Fruit fly (Drosophila melanogaster) whole organism, embryonic: ENCODE data around the gene Nelf-E.

Experiments used
- ATbp ChIP-seq: fragments of 200-800 bp; sonication (Bioruptor generic); optimal IDR thresholded peaks from 2 replicates; lab custom pipeline; 2017; ENCODE audit warnings: missing biosample characterization, mild to moderate bottlenecking, missing genetic modification characterization, missing genetic modification reagents
- Adf1 ChIP-seq: fragments of 200-800 bp; sonication (Bioruptor generic); IDR thresholded peaks from 2 replicates; pipeline ENCODE4 v1.3.6; 2022; ENCODE audit warnings: missing biosample characterization, missing genetic modification characterization
- B-H1 ChIP-seq: fragments of 200-800 bp; sonication (Bioruptor generic); IDR thresholded peaks from 3 replicates; pipeline ENCODE4 v1.3.6; 2022; ENCODE audit warnings: missing biosample characterization, missing genetic modification characterization
- CG10147 ChIP-seq: fragments of 200-800 bp; sonication (Bioruptor generic); optimal IDR thresholded peaks from 2 replicates; lab custom pipeline; 2019; ENCODE audit warnings: missing biosample characterization, mild to moderate bottlenecking, missing genetic modification characterization, moderate library complexity
- CG10209 ChIP-seq: fragments of 200-800 bp; sonication (Bioruptor generic); optimal IDR thresholded peaks from 3 replicates; lab custom pipeline; 2017; ENCODE audit warnings: missing biosample characterization, mild to moderate bottlenecking, missing genetic modification characterization, missing genetic modification reagents
- CG11398 ChIP-seq: fragments of 200-800 bp; sonication (Bioruptor generic); optimal IDR thresholded peaks from 2 replicates; lab custom pipeline; 2016; ENCODE audit warnings: missing biosample characterization, missing genetic modification characterization
- CG12219 ChIP-seq: fragments of 200-800 bp; sonication (Bioruptor generic); optimal IDR thresholded peaks from 3 replicates; lab custom pipeline; 2018; ENCODE audit warnings: missing biosample characterization, mild to moderate bottlenecking, missing genetic modification characterization
- CG12744 ChIP-seq: fragments of 200-800 bp; sonication (Bioruptor generic); optimal IDR thresholded peaks from 2 replicates; lab custom pipeline; 2016; ENCODE audit warnings: missing biosample characterization, missing genetic modification characterization
- CG15514 ChIP-seq: fragments of 200-800 bp; sonication (Bioruptor generic); optimal IDR thresholded peaks from 3 replicates; lab custom pipeline; 2017; ENCODE audit warnings: missing biosample characterization, missing genetic modification characterization, mild to moderate bottlenecking, moderate library complexity, missing genetic modification reagents
- CG1602 ChIP-seq: fragments of 200-800 bp; sonication (Bioruptor generic); optimal IDR thresholded peaks from 3 replicates; lab custom pipeline; 2016; ENCODE audit warnings: missing biosample characterization, missing genetic modification characterization
- CG2120 ChIP-seq: fragments of 200-800 bp; sonication (Bioruptor generic); optimal IDR thresholded peaks from 3 replicates; lab custom pipeline; 2016; ENCODE audit warnings: missing biosample characterization, missing genetic modification characterization
- CG33557 ChIP-seq: fragments of 200-800 bp; sonication (Bioruptor generic); optimal IDR thresholded peaks from 2 replicates; lab custom pipeline; 2019; ENCODE audit warnings: missing biosample characterization, mild to moderate bottlenecking, missing genetic modification characterization, moderate library complexity
- CG4360 ChIP-seq: fragments of 200-800 bp; sonication (Bioruptor generic); IDR thresholded peaks from 2 replicates; pipeline ENCODE4 v1.3.6; 2022; ENCODE audit warnings: missing biosample characterization, missing genetic modification characterization
- CG4404 ChIP-seq: fragments of 200-800 bp; sonication (Bioruptor generic); IDR thresholded peaks from 2 replicates; pipeline ENCODE4 v1.3.6; 2022; ENCODE audit warnings: missing biosample characterization, missing genetic modification characterization
- CG6254 ChIP-seq: fragments of 200-800 bp; sonication (Bioruptor generic); optimal IDR thresholded peaks from 3 replicates; lab custom pipeline; 2017; ENCODE audit warnings: mild to moderate bottlenecking, missing biosample characterization, missing genetic modification reagents, missing genetic modification characterization
- CG7556 ChIP-seq: fragments of 200-800 bp; sonication (Bioruptor generic); optimal IDR thresholded peaks from 2 replicates; lab custom pipeline; 2017; ENCODE audit warnings: missing biosample characterization, mild to moderate bottlenecking, missing genetic modification characterization
- CG7745 ChIP-seq: fragments of 200-800 bp; sonication (Bioruptor generic); optimal IDR thresholded peaks from 2 replicates; lab custom pipeline; 2018; ENCODE audit warnings: missing biosample characterization, mild to moderate bottlenecking, missing genetic modification characterization, moderate library complexity
- CG7928 ChIP-seq: fragments of 200-800 bp; sonication (Bioruptor generic); optimal IDR thresholded peaks from 2 replicates; lab custom pipeline; 2017; ENCODE audit warnings: missing biosample characterization, mild to moderate bottlenecking, missing genetic modification characterization
- CG9797 ChIP-seq: fragments of 200-800 bp; sonication (Bioruptor generic); optimal IDR thresholded peaks from 3 replicates; lab custom pipeline; 2018; ENCODE audit warnings: missing biosample characterization, mild to moderate bottlenecking, missing genetic modification characterization
- CTCF ChIP-seq: fragments of 200-800 bp; sonication (Bioruptor generic); optimal IDR thresholded peaks from 2 replicates; lab custom pipeline; 2017; ENCODE audit warnings: missing biosample characterization, mild to moderate bottlenecking, missing genetic modification characterization, moderate library complexity
- Drgx ChIP-seq: fragments of 200-800 bp; sonication (Bioruptor generic); IDR thresholded peaks from 2 replicates; pipeline ENCODE4 v1.3.6; 2022; ENCODE audit warnings: missing biosample characterization, missing genetic modification characterization
- Elba2 ChIP-seq: fragments of 200-800 bp; sonication (Bioruptor generic); optimal IDR thresholded peaks from 3 replicates; lab custom pipeline; 2016; ENCODE audit warnings: missing biosample characterization, missing genetic modification characterization
- Hmr ChIP-seq: fragments of 200-800 bp; sonication (Bioruptor generic); optimal IDR thresholded peaks from 3 replicates; lab custom pipeline; 2017; ENCODE audit warnings: mild to moderate bottlenecking, missing biosample characterization, missing genetic modification reagents, missing genetic modification characterization
- Hmx ChIP-seq: fragments of 200-800 bp; sonication (Bioruptor generic); optimal IDR thresholded peaks from 2 replicates; lab custom pipeline; 2016; ENCODE audit warnings: missing biosample characterization, missing genetic modification characterization
- Poxn ChIP-seq: fragments of 200-800 bp; sonication (Bioruptor generic); IDR thresholded peaks from 2 replicates; pipeline ENCODE4 v1.3.6; 2022; ENCODE audit warnings: missing biosample characterization, missing genetic modification characterization
- Ravus ChIP-seq: fragments of 200-800 bp; sonication (Bioruptor generic); IDR thresholded peaks from 2 replicates; pipeline ENCODE4 v1.3.6; 2022; ENCODE audit warnings: missing biosample characterization, missing genetic modification characterization
- Spps ChIP-seq: fragments of 200-800 bp; sonication (Bioruptor generic); optimal IDR thresholded peaks from 2 replicates; lab custom pipeline; 2018; ENCODE audit warnings: missing biosample characterization, mild to moderate bottlenecking, missing genetic modification characterization
- Trl ChIP-seq, 3 experiments: fragments of >200 bp in 2 of 3; fragments of 200-800 bp in 1 of 3; sonication (Bioruptor generic) in 1 of 3; optimal IDR thresholded peaks; 2 replicates in 1 of 3; 3 replicates in 2 of 3; lab custom pipeline; 2016 to 2017; ENCODE audit warnings: missing biosample characterization in 1 of 3, missing genetic modification characterization in 1 of 3
- ato ChIP-seq: fragments of 200-800 bp; sonication (Bioruptor generic); IDR thresholded peaks from 2 replicates; pipeline ENCODE4 v1.3.6; 2022; ENCODE audit warnings: missing biosample characterization, missing genetic modification characterization; ENCODE audit not compliant: partially characterized antibody
- cas ChIP-seq: fragments of 200-800 bp; sonication (Bioruptor generic); IDR thresholded peaks from 2 replicates; pipeline ENCODE4 v1.3.6; 2022; ENCODE audit warnings: missing biosample characterization, missing genetic modification characterization
- crol ChIP-seq: fragments of 200-800 bp; sonication (Bioruptor generic); IDR thresholded peaks from 2 replicates; pipeline ENCODE4 v1.3.6; 2022; ENCODE audit warnings: missing biosample characterization, missing genetic modification characterization
- dysf ChIP-seq: fragments of 200-800 bp; sonication (Bioruptor generic); IDR thresholded peaks from 3 replicates; pipeline ENCODE4 v1.3.6; 2022; ENCODE audit warnings: missing biosample characterization, missing genetic modification characterization
- fru ChIP-seq: fragments of >200 bp; optimal IDR thresholded peaks from 2 replicates; lab custom pipeline; 2017
- fu2 ChIP-seq: fragments of 200-800 bp; sonication (Bioruptor generic); optimal IDR thresholded peaks from 2 replicates; lab custom pipeline; 2016; ENCODE audit warnings: missing biosample characterization, missing genetic modification characterization
- hkb ChIP-seq, 2 experiments: fragments of 200-800 bp in 1 of 2; fragments of >200 bp in 1 of 2; sonication (Bioruptor generic) in 1 of 2; IDR thresholded peaks in 1 of 2; optimal IDR thresholded peaks in 1 of 2; 2 replicates each; pipeline versions ENCODE4 v1.3.6 to Lab custom; 2017 to 2022; ENCODE audit warnings: missing biosample characterization in 1 of 2, missing genetic modification characterization in 1 of 2
- inv ChIP-seq: fragments of 200-800 bp; sonication (Bioruptor generic); IDR thresholded peaks from 2 replicates; pipeline ENCODE4 v1.3.6; 2022; ENCODE audit warnings: missing biosample characterization, missing genetic modification characterization; ENCODE audit not compliant: partially characterized antibody
- jigr1 ChIP-seq: fragments of 200-800 bp; sonication (Bioruptor generic); IDR thresholded peaks from 3 replicates; pipeline ENCODE4 v1.3.6; 2022; ENCODE audit warnings: missing biosample characterization, missing genetic modification characterization
- kay ChIP-seq: fragments of 200-800 bp; sonication (Bioruptor generic); optimal IDR thresholded peaks from 2 replicates; lab custom pipeline; 2016; ENCODE audit warnings: missing biosample characterization, missing genetic modification characterization
- lov ChIP-seq, 2 experiments: fragments of 200-800 bp in 1 of 2; fragments of >200 bp in 1 of 2; sonication (Bioruptor generic) in 1 of 2; IDR thresholded peaks in 1 of 2; optimal IDR thresholded peaks in 1 of 2; 2 replicates in 1 of 2; 3 replicates in 1 of 2; pipeline versions ENCODE4 v1.3.6 to Lab custom; 2017 to 2022; ENCODE audit warnings: missing biosample characterization in 1 of 2, missing genetic modification characterization in 1 of 2
- mld ChIP-seq: fragments of 200-800 bp; sonication (Bioruptor generic); IDR thresholded peaks from 3 replicates; pipeline ENCODE4 v1.3.6; 2022; ENCODE audit warnings: missing biosample characterization, missing genetic modification characterization; ENCODE audit not compliant: partially characterized antibody
- oc ChIP-seq: fragments of 200-800 bp; sonication (Bioruptor generic); optimal IDR thresholded peaks from 2 replicates; lab custom pipeline; 2018; ENCODE audit warnings: missing biosample characterization, mild to moderate bottlenecking, missing genetic modification characterization, moderate library complexity
- pan ChIP-seq, 4 experiments: fragments of >200 bp in 3 of 4; fragments of 200-800 bp in 1 of 4; sonication (Bioruptor generic) in 1 of 4; optimal IDR thresholded peaks in 3 of 4; IDR thresholded peaks in 1 of 4; 2 replicates each; pipeline versions ENCODE4 v1.3.6 to Lab custom; 2017 to 2022; ENCODE audit warnings: missing biosample characterization in 2 of 4, missing genetic modification characterization in 2 of 4, mixed read lengths in 1 of 4
- sens-2 ChIP-seq: fragments of 200-800 bp; sonication (Bioruptor generic); IDR thresholded peaks from 2 replicates; pipeline ENCODE4 v1.3.6; 2022; ENCODE audit warnings: missing biosample characterization, missing genetic modification characterization
- sna ChIP-seq: fragments of 200-800 bp; sonication (Bioruptor generic); IDR thresholded peaks from 2 replicates; pipeline ENCODE4 v1.3.6; 2022; ENCODE audit warnings: missing biosample characterization, missing genetic modification characterization; ENCODE audit not compliant: partially characterized antibody
- tin ChIP-seq: fragments of 200-800 bp; sonication (Bioruptor generic); optimal IDR thresholded peaks from 3 replicates; lab custom pipeline; 2016; ENCODE audit warnings: missing biosample characterization, missing genetic modification characterization
- wor ChIP-seq: fragments of 200-800 bp; sonication (Bioruptor generic); IDR thresholded peaks from 2 replicates; pipeline ENCODE4 v1.3.6; 2022; ENCODE audit warnings: missing biosample characterization, missing genetic modification characterization
- zen2 ChIP-seq: fragments of 200-800 bp; sonication (Bioruptor generic); IDR thresholded peaks from 3 replicates; pipeline ENCODE4 v1.3.6; 2022; ENCODE audit warnings: missing biosample characterization, missing genetic modification characterization; ENCODE audit not compliant: partially characterized antibody
- zfh1 ChIP-seq: fragments of 200-800 bp; sonication (Bioruptor generic); IDR thresholded peaks from 3 replicates; pipeline ENCODE4 v1.3.6; 2022; ENCODE audit warnings: missing biosample characterization, missing genetic modification characterization

Gene Nelf-E

dm6 chr3L:8600752-8601433, at the start of gene Nelf-E, which contains the start of gene RpL14 (continued):
- TF ChIP-seq wor (GFP tag; lab: Robert Waterston, UW): peak; percentile 52
- peak; percentile 91 for TF ChIP-seq cas (GFP tag; lab: Robert Waterston, UW)
- TF ChIP-seq Poxn (GFP tag; lab: Robert Waterston, UW): peak; percentile 73
- peak; percentile 70 for TF ChIP-seq CTCF
- no peak for TF ChIP-seq hkb (optimal IDR thresholded peaks at IDR 0.05; lab: Kevin White, UChicago)
- TF ChIP-seq hkb (GFP tag; IDR thresholded peaks at IDR 0.05; lab: Robert Waterston, UW): peak; percentile 91
- TF ChIP-seq sens-2 (GFP tag; lab: Robert Waterston, UW): peak; percentile 93
- TF ChIP-seq CG9797 (GFP tag; lab: Kevin White, UChicago): peak; percentile 99
- TF ChIP-seq CG6254: peak; percentile 88
- peak; percentile 59; the same call in 1 of the 2 replicates for TF ChIP-seq CG4360
- no peak for TF ChIP-seq lov (optimal IDR thresholded peaks at IDR 0.05; lab: Kevin White, UChicago)
- TF ChIP-seq lov (GFP tag; IDR thresholded peaks at IDR 0.05; lab: Robert Waterston, UW): peak; percentile 97
- peak; percentile 31; the same call in 1 of the 2 replicates for TF ChIP-seq sna (GFP tag; lab: Robert Waterston, UW)
- peak; percentile 93 for TF ChIP-seq oc (tag; lab: Kevin White, UChicago)
- peak; percentile 96 for TF ChIP-seq zfh1
- TF ChIP-seq zen2 (GFP tag; lab: Robert Waterston, UW): no peak
- 0 out of 2 replicates have a peak, but pooled peaks have one; percentile 14 for TF ChIP-seq ato (GFP tag; lab: Robert Waterston, UW)
- TF ChIP-seq CG33557: peak; percentile 89
- TF ChIP-seq CG12219 (GFP tag; lab: Kevin White, UChicago): peak; percentile 92
- peak; percentile 95 for TF ChIP-seq fu2 (GFP tag; lab: Kevin White, UChicago)
- TF ChIP-seq CG7928 (GFP tag; lab: Kevin White, UChicago): peak; percentile 76
- peak; percentile 94 for TF ChIP-seq CG2120 (GFP tag; lab: Kevin White, UChicago)
- peak; percentile 91 for TF ChIP-seq tin (GFP tag; lab: Kevin White, UChicago)
- peak; percentile 73 for TF ChIP-seq CG4404 (GFP tag; lab: Robert Waterston, UW)
- TF ChIP-seq Ravus (GFP tag; lab: Robert Waterston, UW): peak; percentile 54
- TF ChIP-seq Adf1 (GFP tag; lab: Robert Waterston, UW): peak; percentile 83
- TF ChIP-seq CG10209: peak; percentile 96
- peak; percentile 75 for TF ChIP-seq CG1602 (GFP tag; lab: Kevin White, UChicago)
- TF ChIP-seq CG7745 (tag; lab: Kevin White, UChicago): peak; percentile 41
- TF ChIP-seq Drgx (GFP tag; lab: Robert Waterston, UW): peak; percentile 75
- no peak for TF ChIP-seq mld (GFP tag; lab: Robert Waterston, UW)
- TF ChIP-seq dysf (GFP tag; lab: Robert Waterston, UW): peak; percentile 92
- TF ChIP-seq CG12744 (GFP tag; lab: Kevin White, UChicago): peak; percentile 89
- TF ChIP-seq Elba2 (GFP tag; lab: Kevin White, UChicago): no peak
- peak; percentile 98 for TF ChIP-seq CG11398 (GFP tag; lab: Kevin White, UChicago)
- TF ChIP-seq Trl (optimal IDR thresholded peaks at IDR 0.05; lab: Kevin White, UChicago): no peak
- TF ChIP-seq Trl (GFP tag; optimal IDR thresholded peaks at IDR 0.05; lab: Kevin White, UChicago): peak; percentile 98
- TF ChIP-seq CG7556 (GFP tag; lab: Kevin White, UChicago): peak; percentile 89
- no peak for TF ChIP-seq pan (optimal IDR thresholded peaks at IDR 0.05; lab: Kevin White, UChicago)
- TF ChIP-seq pan (GFP tag; optimal IDR thresholded peaks at IDR 0.05 in 1 of 2, IDR thresholded peaks at IDR 0.05 in 1 of 2): peak in 1 of 2 experiments; percentile 95
- TF ChIP-seq kay (GFP tag; lab: Kevin White, UChicago): no peak
- TF ChIP-seq Spps: peak; percentile 81
- peak; percentile 94 for TF ChIP-seq ATbp
- no peak for TF ChIP-seq jigr1
- peak; percentile 95 for TF ChIP-seq CG15514 (GFP tag; lab: Kevin White, UChicago)
- TF ChIP-seq Hmr (GFP tag; lab: Kevin White, UChicago): peak; percentile 98
- TF ChIP-seq Hmx: no peak
- TF ChIP-seq fru (lab: Kevin White, UChicago): no peak
- TF ChIP-seq inv (GFP tag; lab: Robert Waterston, UW): no peak
- TF ChIP-seq crol (GFP tag; lab: Robert Waterston, UW): peak; percentile 66
- peak; percentile 81 for TF ChIP-seq B-H1 (GFP tag; lab: Robert Waterston, UW)
- TF ChIP-seq CG10147 (GFP tag; lab: Kevin White, UChicago): no peak
